Worm (Caenorhabditis elegans): ENCODE results near the gene F10E9.5.

The F10E9.5 gene

ce11 chrIII:8319100-8319499 is 11.7 kb downstream of the F10E9.5 start, which contains the start of gene F10E9.11:
TSS of gene F10E9.11 (minus strand) at chrIII:8319260.
- peak; percentile 16 for TF ChIP-seq eyg-1 (tag; optimal IDR thresholded peaks at IDR 0.05)
- TF ChIP-seq C08G9.2 (tag; optimal IDR thresholded peaks at IDR 0.05) = peak; percentile 96
- TF ChIP-seq F13H6.1 (tag; optimal IDR thresholded peaks at IDR 0.05) = peak; percentile 79
- peak; percentile 48 for TF ChIP-seq pqm-1 (tag; optimal IDR thresholded peaks at IDR 0.05)
- peak; percentile 47 for TF ChIP-seq elt-2 (tag; optimal IDR thresholded peaks at IDR 0.05)
- TF ChIP-seq ref-2 (tag; optimal IDR thresholded peaks at IDR 0.05) = peak; percentile 100
- TF ChIP-seq fkh-6 (tag; optimal IDR thresholded peaks at IDR 0.05) = peak; percentile 56
- TF ChIP-seq ceh-2 (tag; optimal IDR thresholded peaks at IDR 0.05) = peak; percentile 97
- peak; percentile 39 for TF ChIP-seq ztf-16 (tag; optimal IDR thresholded peaks at IDR 0.05)
- no peak for TF ChIP-seq syd-9 (tag; optimal IDR thresholded peaks at IDR 0.05)
- peak; percentile 45 for TF ChIP-seq unc-86 (tag; optimal IDR thresholded peaks at IDR 0.05)
- no peak for TF ChIP-seq pag-3 (tag; optimal IDR thresholded peaks at IDR 0.05; ENCODE audit: borderline replicate concordance)
- peak; percentile 93 for TF ChIP-seq tbx-7 (tag; optimal IDR thresholded peaks at IDR 0.05)
- TF ChIP-seq unc-42 (tag; optimal IDR thresholded peaks at IDR 0.05) = peak; percentile 69
- TF ChIP-seq lin-11 (tag; optimal IDR thresholded peaks at IDR 0.05) = no peak
- peak; percentile 76 for TF ChIP-seq mec-3 (tag; optimal IDR thresholded peaks at IDR 0.05; ENCODE audit: borderline replicate concordance)
- no peak for TF ChIP-seq ceh-30 (tag; optimal IDR thresholded peaks at IDR 0.05)
- TF ChIP-seq ama-1 (optimal IDR thresholded peaks at IDR 0.05) = no peak
- TF ChIP-seq zip-5 (tag; optimal IDR thresholded peaks at IDR 0.05) = peak; percentile 86
- peak; percentile 8 for TF ChIP-seq ceh-6 (GFP tag; optimal IDR thresholded peaks at IDR 0.05)
- TF ChIP-seq pha-4 (tag; optimal IDR thresholded peaks at IDR 0.05) = no peak
- TF ChIP-seq ceh-45 (GFP tag; IDR thresholded peaks at IDR 0.05) = no peak
- TF ChIP-seq hlh-8 (tag; optimal IDR thresholded peaks at IDR 0.05) = peak; percentile 86
- no peak for TF ChIP-seq ceh-24 (tag; optimal IDR thresholded peaks at IDR 0.05)
- TF ChIP-seq unc-3 (GFP tag; conservative IDR thresholded peaks at IDR 0.05) = peak; percentile 41; the same call in 1 of the 2 replicates
- peak; percentile 33 for TF ChIP-seq unc-3 (tag; optimal IDR thresholded peaks at IDR 0.05)
- peak; percentile 27 for TF ChIP-seq pax-1 (tag; optimal IDR thresholded peaks at IDR 0.05)
- TF ChIP-seq madf-2 (tag; optimal IDR thresholded peaks at IDR 0.05) = no peak
- no peak for TF ChIP-seq nhr-232 (tag; optimal IDR thresholded peaks at IDR 0.05)
- TF ChIP-seq nfya-1 (tag; optimal IDR thresholded peaks at IDR 0.05) = peak; percentile 62
- peak; percentile 53 for TF ChIP-seq sdc-2 (tag; optimal IDR thresholded peaks at IDR 0.05)
- no peak for TF ChIP-seq odd-2 (tag; optimal IDR thresholded peaks at IDR 0.05)
- peak; percentile 73 for TF ChIP-seq dmd-4 (tag; optimal IDR thresholded peaks at IDR 0.05; ENCODE audit: borderline replicate concordance)
- no peak for TF ChIP-seq fkh-10 (GFP tag; optimal IDR thresholded peaks at IDR 0.05)
- no peak for TF ChIP-seq hlh-13 (GFP tag; optimal IDR thresholded peaks at IDR 0.05)
- peak; percentile 37 for TF ChIP-seq pha-2 (tag; optimal IDR thresholded peaks at IDR 0.05)
- TF ChIP-seq ttx-3 (tag; optimal IDR thresholded peaks at IDR 0.05) = peak; percentile 43
- TF ChIP-seq unc-55 (GFP tag; optimal IDR thresholded peaks at IDR 0.05) = no peak
- TF ChIP-seq elt-4 (tag; optimal IDR thresholded peaks at IDR 0.05) = no peak
- TF ChIP-seq K09A11.1 (tag; optimal IDR thresholded peaks at IDR 0.05; ENCODE audit: insufficient read depth) = no peak
- peak; percentile 93 for TF ChIP-seq tbx-2 (tag; optimal IDR thresholded peaks at IDR 0.05)
- TF ChIP-seq C38D4.7 (GFP tag; optimal IDR thresholded peaks at IDR 0.05) = no peak
- no peak for TF ChIP-seq nhr-11 (tag; optimal IDR thresholded peaks at IDR 0.05)
- TF ChIP-seq hlh-15 (tag; optimal IDR thresholded peaks at IDR 0.05) = no peak
- TF ChIP-seq ceh-48 (tag; optimal IDR thresholded peaks at IDR 0.05) = no peak
- no peak for TF ChIP-seq pros-1 (tag; optimal IDR thresholded peaks at IDR 0.05)
- TF ChIP-seq lim-6 (tag; optimal IDR thresholded peaks at IDR 0.05) = peak; percentile 79
- TF ChIP-seq ceh-14 (tag; optimal IDR thresholded peaks at IDR 0.05) = peak; percentile 81
- peak; percentile 1 for TF ChIP-seq gmeb-2 (tag; optimal IDR thresholded peaks at IDR 0.05)
- peak; percentile 62 for TF ChIP-seq fax-1 (tag; optimal IDR thresholded peaks at IDR 0.05)
- peak; percentile 84 for TF ChIP-seq rnt-1 (tag; optimal IDR thresholded peaks at IDR 0.05)
- TF ChIP-seq npax-4 (tag; optimal IDR thresholded peaks at IDR 0.05) = no peak
- no peak for TF ChIP-seq dve-1 (tag; optimal IDR thresholded peaks at IDR 0.05)
- no peak for TF ChIP-seq sox-2 (GFP tag; IDR thresholded peaks at IDR 0.05)
